Fruit fly (Drosophila melanogaster) whole organism, embryonic: ENCODE results near the gene Rabex-5.
A peak's percentile ranks its signal among the peaks of the same experiment; 100 is the strongest.

Experiments
- Ada2b ChIP-seq: fragments of 200-800 bp; sonication (Bioruptor generic); IDR thresholded peaks from 2 replicates; pipeline ENCODE4 v1.3.6; 2022; ENCODE audit warnings: missing biosample characterization, missing genetic modification characterization
- Atf-2 ChIP-seq: fragments of 200-800 bp; sonication (Bioruptor generic); optimal IDR thresholded peaks from 2 replicates; lab custom pipeline; 2016; ENCODE audit warnings: missing biosample characterization, missing genetic modification characterization
- Bteb2 ChIP-seq: fragments of 200-800 bp; sonication (Bioruptor generic); optimal IDR thresholded peaks from 2 replicates; lab custom pipeline; 2016; ENCODE audit warnings: missing biosample characterization, missing genetic modification characterization
- CG10147 ChIP-seq: fragments of 200-800 bp; sonication (Bioruptor generic); optimal IDR thresholded peaks from 2 replicates; lab custom pipeline; 2019; ENCODE audit warnings: missing biosample characterization, mild to moderate bottlenecking, missing genetic modification characterization, moderate library complexity
- CG10274 ChIP-seq: fragments of 200-800 bp; sonication (Bioruptor generic); optimal IDR thresholded peaks from 3 replicates; lab custom pipeline; 2017; ENCODE audit warnings: missing biosample characterization, mild to moderate bottlenecking, missing genetic modification characterization
- CG11085 ChIP-seq: fragments of 200-800 bp; sonication (Bioruptor generic); IDR thresholded peaks from 2 replicates; pipeline ENCODE4 v1.3.6; 2022; ENCODE audit warnings: missing biosample characterization, missing genetic modification characterization
- CG11247 ChIP-seq: fragments of 200-800 bp; sonication (Bioruptor generic); IDR thresholded peaks from 2 replicates; pipeline ENCODE4 v1.3.6; 2022; ENCODE audit warnings: missing biosample characterization, missing genetic modification characterization
- CG12155 ChIP-seq: fragments of 200-800 bp; sonication (Bioruptor generic); optimal IDR thresholded peaks from 3 replicates; lab custom pipeline; 2016; ENCODE audit warnings: missing biosample characterization, missing genetic modification characterization
- CG14860 ChIP-seq: fragments of 200-800 bp; sonication (Bioruptor generic); IDR thresholded peaks from 3 replicates; pipeline ENCODE4 v1.3.6; 2022; ENCODE audit warnings: missing biosample characterization, missing genetic modification characterization; ENCODE audit not compliant: partially characterized antibody
- CG15514 ChIP-seq: fragments of 200-800 bp; sonication (Bioruptor generic); optimal IDR thresholded peaks from 3 replicates; lab custom pipeline; 2017; ENCODE audit warnings: missing biosample characterization, missing genetic modification characterization, mild to moderate bottlenecking, moderate library complexity, missing genetic modification reagents
- CG1647 ChIP-seq: fragments of 200-800 bp; sonication (Bioruptor generic); optimal IDR thresholded peaks from 3 replicates; lab custom pipeline; 2016; ENCODE audit warnings: missing biosample characterization, missing genetic modification characterization
- CG16813 ChIP-seq: fragments of 200-800 bp; sonication (Bioruptor generic); IDR thresholded peaks from 3 replicates; pipeline ENCODE4 v1.3.6; 2022; ENCODE audit warnings: missing biosample characterization, missing genetic modification characterization; ENCODE audit not compliant: partially characterized antibody
- CG31441 ChIP-seq: fragments of 200-800 bp; sonication (Bioruptor generic); IDR thresholded peaks from 2 replicates; pipeline ENCODE4 v1.3.6; 2022; ENCODE audit warnings: missing biosample characterization, missing genetic modification characterization
- CG4424 ChIP-seq: fragments of 200-800 bp; sonication (Bioruptor generic); optimal IDR thresholded peaks from 3 replicates; lab custom pipeline; 2016; ENCODE audit warnings: missing biosample characterization, missing genetic modification characterization
- CG5953 ChIP-seq: fragments of 200-800 bp; sonication (Bioruptor generic); IDR thresholded peaks from 2 replicates; pipeline ENCODE4 v1.3.6; 2022; ENCODE audit warnings: missing biosample characterization, missing genetic modification characterization
- CG6689 ChIP-seq: fragments of 200-800 bp; sonication (Bioruptor generic); IDR thresholded peaks from 2 replicates; pipeline ENCODE4 v1.3.6; 2022; ENCODE audit warnings: missing biosample characterization, missing genetic modification characterization
- CG8290 ChIP-seq, 3 experiments: fragments of 200-800 bp; sonication (Bioruptor generic); optimal IDR thresholded peaks; 2 replicates each; lab custom pipeline; 2016 to 2019; ENCODE audit warnings: missing biosample characterization in 3 of 3, missing genetic modification characterization in 3 of 3, mild to moderate bottlenecking in 2 of 3, moderate library complexity in 1 of 3
- CG9609 ChIP-seq: fragments of 200-800 bp; sonication (Bioruptor generic); optimal IDR thresholded peaks from 3 replicates; lab custom pipeline; 2016; ENCODE audit warnings: missing biosample characterization, missing genetic modification characterization
- CG9797 ChIP-seq: fragments of 200-800 bp; sonication (Bioruptor generic); optimal IDR thresholded peaks from 3 replicates; lab custom pipeline; 2018; ENCODE audit warnings: missing biosample characterization, mild to moderate bottlenecking, missing genetic modification characterization
- CG9876 ChIP-seq: fragments of 200-800 bp; sonication (Bioruptor generic); optimal IDR thresholded peaks from 2 replicates; lab custom pipeline; 2016; ENCODE audit warnings: missing biosample characterization, missing genetic modification characterization
- CTCF ChIP-seq: fragments of 200-800 bp; sonication (Bioruptor generic); optimal IDR thresholded peaks from 2 replicates; lab custom pipeline; 2017; ENCODE audit warnings: missing biosample characterization, mild to moderate bottlenecking, missing genetic modification characterization, moderate library complexity
- HLH3B ChIP-seq: fragments of 200-800 bp; sonication (Bioruptor generic); IDR thresholded peaks from 2 replicates; pipeline ENCODE4 v1.3.6; 2022; ENCODE audit warnings: missing biosample characterization, missing genetic modification characterization
- HLH54F ChIP-seq: fragments of 200-800 bp; sonication (Bioruptor generic); optimal IDR thresholded peaks from 3 replicates; lab custom pipeline; 2016; ENCODE audit warnings: missing biosample characterization, missing genetic modification characterization
- Hmr ChIP-seq: fragments of 200-800 bp; sonication (Bioruptor generic); optimal IDR thresholded peaks from 3 replicates; lab custom pipeline; 2017; ENCODE audit warnings: mild to moderate bottlenecking, missing biosample characterization, missing genetic modification reagents, missing genetic modification characterization
- Lhr ChIP-seq: fragments of 200-800 bp; sonication (Bioruptor generic); optimal IDR thresholded peaks from 3 replicates; lab custom pipeline; 2017; ENCODE audit warnings: mild to moderate bottlenecking, missing biosample characterization, missing genetic modification reagents, missing genetic modification characterization
- Lpt ChIP-seq: fragments of >200 bp; optimal IDR thresholded peaks from 2 replicates; lab custom pipeline; 2018; ENCODE audit warnings: missing biosample characterization, missing genetic modification characterization
- Oaz ChIP-seq: fragments of 200-800 bp; sonication (Bioruptor generic); IDR thresholded peaks from 2 replicates; pipeline ENCODE4 v1.3.6; 2022; ENCODE audit warnings: missing biosample characterization, missing genetic modification characterization
- Stat92E ChIP-seq, 3 experiments: fragments of >200 bp in 2 of 3; fragments of 200-800 bp in 1 of 3; sonication (Bioruptor generic) in 1 of 3; optimal IDR thresholded peaks; 2 replicates each; lab custom pipeline; 2017 to 2019; ENCODE audit warnings: missing biosample characterization in 3 of 3, missing genetic modification characterization in 3 of 3, mild to moderate bottlenecking in 1 of 3, moderate library complexity in 1 of 3
- bab2 ChIP-seq: fragments of 200-800 bp; sonication (Bioruptor generic); optimal IDR thresholded peaks from 2 replicates; lab custom pipeline; 2016; ENCODE audit warnings: missing biosample characterization, missing genetic modification characterization
- caup ChIP-seq: fragments of 200-800 bp; sonication (Bioruptor generic); optimal IDR thresholded peaks from 3 replicates; lab custom pipeline; 2017; ENCODE audit warnings: missing biosample characterization, mild to moderate bottlenecking, missing genetic modification characterization, moderate library complexity; ENCODE audit not compliant: severe bottlenecking
- crc ChIP-seq: fragments of 200-800 bp; sonication (Bioruptor generic); optimal IDR thresholded peaks from 2 replicates; lab custom pipeline; 2016; ENCODE audit warnings: missing biosample characterization, missing genetic modification characterization
- dan ChIP-seq: fragments of 200-800 bp; sonication (Bioruptor generic); IDR thresholded peaks from 2 replicates; pipeline ENCODE4 v1.3.6; 2022; ENCODE audit warnings: missing biosample characterization, missing genetic modification characterization
- esg ChIP-seq: fragments of 200-800 bp; sonication (Bioruptor generic); conservative IDR thresholded peaks from 2 replicates; pipeline ENCODE4 v1.3.6; 2022; ENCODE audit warnings: missing biosample characterization, missing genetic modification characterization
- fd102C ChIP-seq: fragments of 200-800 bp; sonication (Bioruptor generic); optimal IDR thresholded peaks from 2 replicates; lab custom pipeline; 2018; ENCODE audit warnings: missing biosample characterization, mild to moderate bottlenecking, missing genetic modification characterization, moderate library complexity
- gcm ChIP-seq: fragments of 200-800 bp; sonication (Bioruptor generic); optimal IDR thresholded peaks from 2 replicates; lab custom pipeline; 2019; ENCODE audit warnings: missing biosample characterization, mild to moderate bottlenecking, missing genetic modification characterization, moderate library complexity
- grau ChIP-seq: fragments of 200-800 bp; optimal IDR thresholded peaks from 3 replicates; lab custom pipeline; 2019; ENCODE audit warnings: missing biosample characterization, mild to moderate bottlenecking, missing genetic modification characterization, moderate library complexity
- hbn ChIP-seq: fragments of 200-800 bp; sonication (Bioruptor generic); IDR thresholded peaks from 2 replicates; pipeline ENCODE4 v1.3.6; 2022; ENCODE audit warnings: missing biosample characterization, missing genetic modification characterization; ENCODE audit not compliant: partially characterized antibody
- hkb ChIP-seq, 2 experiments: fragments of 200-800 bp in 1 of 2; fragments of >200 bp in 1 of 2; sonication (Bioruptor generic) in 1 of 2; IDR thresholded peaks in 1 of 2; optimal IDR thresholded peaks in 1 of 2; 2 replicates each; pipeline versions ENCODE4 v1.3.6 to Lab custom; 2017 to 2022; ENCODE audit warnings: missing biosample characterization in 1 of 2, missing genetic modification characterization in 1 of 2
- inv ChIP-seq: fragments of 200-800 bp; sonication (Bioruptor generic); IDR thresholded peaks from 2 replicates; pipeline ENCODE4 v1.3.6; 2022; ENCODE audit warnings: missing biosample characterization, missing genetic modification characterization; ENCODE audit not compliant: partially characterized antibody
- kni ChIP-seq: fragments of 200-800 bp; sonication (Bioruptor generic); optimal IDR thresholded peaks from 3 replicates; lab custom pipeline; 2017; ENCODE audit warnings: mild to moderate bottlenecking, missing biosample characterization, missing genetic modification reagents, missing genetic modification characterization
- lab ChIP-seq: fragments of 200-800 bp; sonication (Bioruptor generic); optimal IDR thresholded peaks from 3 replicates; lab custom pipeline; 2017; ENCODE audit warnings: missing biosample characterization, missing genetic modification characterization, mild to moderate bottlenecking, moderate library complexity, missing genetic modification reagents
- odd ChIP-seq: fragments of 200-800 bp; sonication (Bioruptor generic); optimal IDR thresholded peaks from 2 replicates; lab custom pipeline; 2017; ENCODE audit warnings: missing biosample characterization, mild to moderate bottlenecking, missing genetic modification characterization
- pita ChIP-seq: fragments of 200-800 bp; sonication (Bioruptor generic); optimal IDR thresholded peaks from 2 replicates; lab custom pipeline; 2017; ENCODE audit warnings: missing biosample characterization, mild to moderate bottlenecking, missing genetic modification characterization
- pnt ChIP-seq: fragments of 200-800 bp; sonication (Bioruptor generic); optimal IDR thresholded peaks from 3 replicates; lab custom pipeline; 2016; ENCODE audit warnings: missing biosample characterization, missing genetic modification characterization
- prd ChIP-seq, 3 experiments: fragments of >200 bp in 2 of 3; fragments of 200-800 bp in 1 of 3; sonication (Bioruptor generic) in 1 of 3; optimal IDR thresholded peaks in 2 of 3; IDR thresholded peaks in 1 of 3; 2 replicates in 2 of 3; 3 replicates in 1 of 3; pipeline versions ENCODE4 v1.3.6 to Lab custom; 2017 to 2022; ENCODE audit warnings: missing biosample characterization in 1 of 3, missing genetic modification characterization in 1 of 3
- usp ChIP-seq: fragments of >200 bp; optimal IDR thresholded peaks from 2 replicates; lab custom pipeline; 2017; ENCODE audit warnings: missing biosample characterization, missing genetic modification characterization
- yki ChIP-seq: fragments of >200 bp; optimal IDR thresholded peaks from 3 replicates; lab custom pipeline; 2018
- zen ChIP-seq: fragments of 200-800 bp; sonication (Bioruptor generic); optimal IDR thresholded peaks from 3 replicates; lab custom pipeline; 2018; ENCODE audit warnings: missing biosample characterization, mild to moderate bottlenecking, missing genetic modification characterization, moderate library complexity

Rabex-5 gene

dm6 chr3L:1247627-1248295, 48.0 kb upstream of the Rabex-5 start, which contains the start of the genes Psf1 and Sac1 (continued):
- TF ChIP-seq odd (GFP tag; lab: Kevin White, UChicago) (no peak), CG11085 (GFP tag; lab: Robert Waterston, UW) (no peak; the same call in 1 of the 2 replicates), CG6689 (GFP tag; lab: Robert Waterston, UW) (peak; percentile 41; the same call in 1 of the 2 replicates), Lpt (no peak), usp (GFP tag; lab: Kevin White, UChicago) (no peak), yki (lab: Kevin White, UChicago) (no peak), crc (GFP tag; lab: Kevin White, UChicago) (peak; percentile 7), CG16813 (GFP tag; lab: Robert Waterston, UW) (peak; percentile 91), CG5953 (no peak), CG9609 (GFP tag; lab: Kevin White, UChicago) (peak; percentile 36), CG4424 (peak; percentile 44), CG15514 (GFP tag; lab: Kevin White, UChicago) (peak; percentile 56), caup (GFP tag; lab: Kevin White, UChicago) (peak; percentile 23), pita (no peak), Oaz (GFP tag; lab: Robert Waterston, UW) (no peak), CG14860 (GFP tag; lab: Robert Waterston, UW) (peak; percentile 80), CG12155 (GFP tag; lab: Kevin White, UChicago) (peak; percentile 70), pnt (GFP tag; lab: Kevin White, UChicago) (peak; percentile 7), CG1647 (peak; percentile 47), CG10147 (peak; percentile 45), gcm (GFP tag; lab: Kevin White, UChicago) (no peak), CTCF (GFP tag; lab: Kevin White, UChicago) (no peak), bab2 (GFP tag; lab: Kevin White, UChicago) (peak; percentile 73), CG11247 (GFP tag; lab: Robert Waterston, UW) (no peak; the same call in 1 of the 2 replicates), kni (GFP tag; lab: Kevin White, UChicago) (peak; percentile 13), inv (GFP tag; lab: Robert Waterston, UW) (peak; percentile 85), CG9876 (GFP tag; lab: Kevin White, UChicago) (peak; percentile 24), Atf-2 (peak; percentile 28), Stat92E (GFP tag; optimal IDR thresholded peaks at IDR 0.05; lab: Kevin White, UChicago) (peak in 1 of 3 experiments; percentile 66), hkb (optimal IDR thresholded peaks at IDR 0.05; lab: Kevin White, UChicago) (peak; percentile 30), hkb (GFP tag; IDR thresholded peaks at IDR 0.05; lab: Robert Waterston, UW) (no peak), CG9797 (peak; percentile 69), prd (optimal IDR thresholded peaks at IDR 0.05; lab: Kevin White, UChicago) (no peak), prd (GFP tag; IDR thresholded peaks at IDR 0.05; lab: Robert Waterston, UW) (peak; percentile 71), Lhr (GFP tag; lab: Kevin White, UChicago) (peak; percentile 71), CG10274 (no peak), HLH3B (GFP tag; lab: Robert Waterston, UW) (no peak), CG8290 (GFP tag; optimal IDR thresholded peaks at IDR 0.05; lab: Kevin White, UChicago) (no peak), CG8290 (tag; optimal IDR thresholded peaks at IDR 0.05; lab: Kevin White, UChicago) (peak in 1 of 2 experiments; percentile 27), esg (GFP tag; lab: Robert Waterston, UW) (peak; percentile 28; the same call in 1 of the 2 replicates), fd102C (GFP tag; lab: Kevin White, UChicago) (no peak), lab (GFP tag; lab: Kevin White, UChicago) (peak; percentile 49), CG31441 (no peak; the same call in 1 of the 2 replicates), Hmr (peak; percentile 23), dan (no peak), Bteb2 (GFP tag; lab: Kevin White, UChicago) (no peak), zen (tag; lab: Kevin White, UChicago) (peak; percentile 22), grau (tag; lab: Kevin White, UChicago) (peak; percentile 58), HLH54F (GFP tag; lab: Kevin White, UChicago) (peak; percentile 65), Ada2b (GFP tag; lab: Robert Waterston, UW) (no peak; the same call in 1 of the 2 replicates), hbn (GFP tag; lab: Robert Waterston, UW) (peak; percentile 73)
